Worm (Caenorhabditis elegans): ENCODE data around the gene sgo-1.

sgo-1 gene

ce11 chrIV:7789521-7789949 lies 6.7 kb downstream of the sgo-1 start, which contains the start of gene imp-3 (continued):
- TF ChIP-seq nhr-71 (tag; optimal IDR thresholded peaks at IDR 0.05) (peak; percentile 65), blmp-1 (tag; optimal IDR thresholded peaks at IDR 0.05) (peak; percentile 21), nhr-19 (GFP tag; conservative IDR thresholded peaks at IDR 0.05) (0 out of 2 replicates have a peak, but pooled peaks have one; percentile 11), lin-15B (tag; optimal IDR thresholded peaks at IDR 0.05) (no peak), C34B4.2 (tag; optimal IDR thresholded peaks at IDR 0.05) (no peak), tlp-1 (tag; optimal IDR thresholded peaks at IDR 0.05) (no peak), ceh-82 (tag; optimal IDR thresholded peaks at IDR 0.05) (no peak), hpl-2 (GFP tag; optimal IDR thresholded peaks at IDR 0.05) (no peak), nhr-20 (tag; optimal IDR thresholded peaks at IDR 0.05) (peak; percentile 46), lir-3 (tag; optimal IDR thresholded peaks at IDR 0.05; ENCODE audit: poor library complexity) (no peak), swsn-7 (tag; optimal IDR thresholded peaks at IDR 0.05) (no peak), nhr-12 (tag; optimal IDR thresholded peaks at IDR 0.05) (no peak), hlh-17 (GFP tag; optimal IDR thresholded peaks at IDR 0.05; ENCODE audit: borderline replicate concordance) (no peak), zag-1 (tag; optimal IDR thresholded peaks at IDR 0.05) (no peak), sptf-1 (tag; optimal IDR thresholded peaks at IDR 0.05) (no peak), irx-1 (tag; optimal IDR thresholded peaks at IDR 0.05) (peak; percentile 18), grh-1 (GFP tag; IDR thresholded peaks at IDR 0.05) (0 out of 2 replicates have a peak, but pooled peaks have one; percentile 25), alr-1 (tag; optimal IDR thresholded peaks at IDR 0.05; ENCODE audit: borderline replicate concordance) (no peak), fkh-10 (GFP tag; optimal IDR thresholded peaks at IDR 0.05) (no peak), xbp-1 (tag; optimal IDR thresholded peaks at IDR 0.05) (peak; percentile 7), mef-2 (tag; optimal IDR thresholded peaks at IDR 0.05) (no peak), F16B12.6 (tag; optimal IDR thresholded peaks at IDR 0.05) (no peak), ama-1 (optimal IDR thresholded peaks at IDR 0.05) (peak; percentile 93), mab-9 (GFP tag; IDR thresholded peaks at IDR 0.05) (no peak), snu-23 (GFP tag; optimal IDR thresholded peaks at IDR 0.05) (peak; percentile 57), lin-39 (tag; optimal IDR thresholded peaks at IDR 0.05) (no peak), tbx-2 (tag; optimal IDR thresholded peaks at IDR 0.05) (peak; percentile 37), egl-13 (tag; optimal IDR thresholded peaks at IDR 0.05) (no peak), dsc-1 (tag; optimal IDR thresholded peaks at IDR 0.05) (peak; percentile 18), fkh-8 (tag; optimal IDR thresholded peaks at IDR 0.05) (no peak), jun-1 (tag; optimal IDR thresholded peaks at IDR 0.05) (no peak), lsy-2 (tag; optimal IDR thresholded peaks at IDR 0.05) (peak; percentile 55 to 60), ztf-11 (tag; optimal IDR thresholded peaks at IDR 0.05) (no peak), hlh-4 (tag; optimal IDR thresholded peaks at IDR 0.05) (no peak), unc-86 (tag; optimal IDR thresholded peaks at IDR 0.05) (no peak), pax-3 (tag; optimal IDR thresholded peaks at IDR 0.05) (no peak)

- TF ChIP-seq Y116A8C.19 (tag; optimal IDR thresholded peaks at IDR 0.05; ENCODE audit: borderline replicate concordance) (no peak), unc-86 (tag; optimal IDR thresholded peaks at IDR 0.05) (peak; percentile 51), fkh-8 (tag; optimal IDR thresholded peaks at IDR 0.05) (peak; percentile 16), grh-1 (GFP tag; IDR thresholded peaks at IDR 0.05) (0 out of 2 replicates have a peak, but pooled peaks have one; percentile 11), mef-2 (tag; optimal IDR thresholded peaks at IDR 0.05) (no peak), ceh-82 (tag; optimal IDR thresholded peaks at IDR 0.05) (peak; percentile 52 to 59 (median 52)), elt-2 (tag; optimal IDR thresholded peaks at IDR 0.05) (no peak), nhr-77 (tag; optimal IDR thresholded peaks at IDR 0.05) (peak; percentile 31), snu-23 (GFP tag; optimal IDR thresholded peaks at IDR 0.05) (peak; percentile 83), skn-1 (tag; optimal IDR thresholded peaks at IDR 0.05) (peak; percentile 68), lsy-2 (tag; optimal IDR thresholded peaks at IDR 0.05) (peak; percentile 89 to 90), ceh-63 (GFP tag; optimal IDR thresholded peaks at IDR 0.05) (no peak), lin-14 (GFP tag; optimal IDR thresholded peaks at IDR 0.05) (peak; percentile 75), isw-1 (GFP tag; IDR thresholded peaks at IDR 0.05) (peak; percentile 15; the same call in 1 of the 2 replicates), tlp-1 (tag; optimal IDR thresholded peaks at IDR 0.05) (no peak), mdl-1 (tag; optimal IDR thresholded peaks at IDR 0.05) (peak in 1 of 2 experiments; percentile 32), ceh-90 (tag; optimal IDR thresholded peaks at IDR 0.05) (no peak), lir-3 (tag; optimal IDR thresholded peaks at IDR 0.05; ENCODE audit: poor library complexity) (peak; percentile 50), hlh-4 (tag; optimal IDR thresholded peaks at IDR 0.05) (no peak), aly-2 (tag; optimal IDR thresholded peaks at IDR 0.05) (no peak), nhr-20 (tag; optimal IDR thresholded peaks at IDR 0.05) (peak; percentile 76), nhr-90 (tag; optimal IDR thresholded peaks at IDR 0.05; ENCODE audit: poor library complexity) (peak; percentile 60), swsn-7 (tag; optimal IDR thresholded peaks at IDR 0.05) (peak; percentile 80), nhr-28 (tag; optimal IDR thresholded peaks at IDR 0.05) (no peak), unc-130 (tag; optimal IDR thresholded peaks at IDR 0.05) (peak; percentile 20), nhr-71 (tag; optimal IDR thresholded peaks at IDR 0.05) (peak; percentile 85), dsc-1 (tag; optimal IDR thresholded peaks at IDR 0.05) (peak; percentile 75)
Observed at ce11 chrIV:7785506-7786065, 10.7 kb downstream of the sgo-1 start, which contains the start of gene tag-322. Gene tag-322, minus strand, starts transcription at chrIV:7785556.
